Worm (Caenorhabditis elegans) whole organism, late embryonic: Measurements from ENCODE around the gene eif-2Bgamma.

Experiments used
- C08G9.2 ChIP-seq: sonication (generic microtip); optimal IDR thresholded peaks from 2 replicates; lab custom pipeline; 2016; ENCODE audit warnings: mild to moderate bottlenecking, missing genetic modification characterization, moderate library complexity, missing compliant biosample characterization
- C38D4.7 ChIP-seq: fragments of 200-800 bp; sonication (Bioruptor generic); optimal IDR thresholded peaks from 2 replicates; lab custom pipeline; 2018; ENCODE audit warnings: mild to moderate bottlenecking, missing genetic modification characterization, moderate library complexity, missing compliant biosample characterization
- F13H6.1 ChIP-seq: sonication (generic microtip); optimal IDR thresholded peaks from 2 replicates; lab custom pipeline; 2016; ENCODE audit warnings: missing genetic modification characterization, missing compliant biosample characterization
- K02D7.2 ChIP-seq: sonication (generic microtip); optimal IDR thresholded peaks from 2 replicates; lab custom pipeline; 2017; ENCODE audit warnings: mild to moderate bottlenecking, missing genetic modification characterization, missing compliant biosample characterization
- K09A11.1 ChIP-seq: sonication (generic microtip); optimal IDR thresholded peaks from 2 replicates; lab custom pipeline; 2017; ENCODE audit warnings: antibody characterized with exemption, mild to moderate bottlenecking, missing genetic modification characterization, missing compliant biosample characterization; ENCODE audit not compliant: insufficient read depth
- T23F11.4 ChIP-seq: fragments of 200-800 bp; sonication (Bioruptor generic); optimal IDR thresholded peaks from 2 replicates; lab custom pipeline; 2018; ENCODE audit warnings: mild to moderate bottlenecking, missing genetic modification characterization, missing compliant biosample characterization
- Y22D7AL.16 ChIP-seq: sonication (generic microtip); optimal IDR thresholded peaks from 2 replicates; lab custom pipeline; 2016; ENCODE audit warnings: missing genetic modification characterization, missing compliant biosample characterization
- ceh-14 ChIP-seq: sonication (generic microtip); optimal IDR thresholded peaks from 2 replicates; lab custom pipeline; 2016; ENCODE audit warnings: missing genotype, missing genetic modification characterization, missing compliant biosample characterization
- ceh-18 ChIP-seq: sonication (generic microtip); optimal IDR thresholded peaks from 2 replicates; lab custom pipeline; 2016; ENCODE audit warnings: missing genetic modification characterization, missing compliant biosample characterization
- ceh-19 ChIP-seq: fragments of 200-800 bp; sonication (Bioruptor generic); optimal IDR thresholded peaks from 2 replicates; lab custom pipeline; 2018; ENCODE audit warnings: mild to moderate bottlenecking, missing genetic modification characterization, missing compliant biosample characterization
- ceh-22 ChIP-seq: sonication (generic microtip); optimal IDR thresholded peaks from 2 replicates; lab custom pipeline; 2017; ENCODE audit warnings: missing biosample characterization, missing genetic modification characterization
- ceh-24 ChIP-seq: sonication (generic microtip); optimal IDR thresholded peaks from 2 replicates; lab custom pipeline; 2016; ENCODE audit warnings: mild to moderate bottlenecking, missing genetic modification characterization, missing compliant biosample characterization
- ceh-34 ChIP-seq: sonication (generic microtip); optimal IDR thresholded peaks from 2 replicates; lab custom pipeline; 2016; ENCODE audit warnings: mild to moderate bottlenecking, missing genetic modification characterization, missing compliant biosample characterization
- ceh-48 ChIP-seq: sonication (generic microtip); optimal IDR thresholded peaks from 2 replicates; lab custom pipeline; 2016; ENCODE audit warnings: missing genetic modification characterization, inconsistent platforms, missing compliant biosample characterization
- ceh-6 ChIP-seq: fragments of 200-800 bp; sonication (Bioruptor generic); optimal IDR thresholded peaks from 2 replicates; lab custom pipeline; 2018; ENCODE audit warnings: mild to moderate bottlenecking, missing genetic modification characterization, missing compliant biosample characterization
- che-1 ChIP-seq: sonication (generic microtip); optimal IDR thresholded peaks from 2 replicates; lab custom pipeline; 2016; ENCODE audit warnings: mild to moderate bottlenecking, missing genetic modification characterization, missing compliant biosample characterization
- dve-1 ChIP-seq: sonication (generic microtip); optimal IDR thresholded peaks from 2 replicates; lab custom pipeline; 2017; ENCODE audit warnings: antibody characterized with exemption, mild to moderate bottlenecking, missing genetic modification characterization, missing compliant biosample characterization
- elt-2 ChIP-seq: sonication (generic microtip); optimal IDR thresholded peaks from 2 replicates; lab custom pipeline; 2016; ENCODE audit warnings: missing genetic modification reagents, missing genetic modification characterization, missing compliant biosample characterization
- elt-4 ChIP-seq: sonication (generic microtip); optimal IDR thresholded peaks from 2 replicates; lab custom pipeline; 2016; ENCODE audit warnings: missing genetic modification characterization, missing compliant biosample characterization
- ets-4 ChIP-seq: sonication (generic microtip); optimal IDR thresholded peaks from 2 replicates; lab custom pipeline; 2016; ENCODE audit warnings: missing genetic modification characterization, missing compliant biosample characterization
- eyg-1 ChIP-seq: sonication (generic microtip); optimal IDR thresholded peaks from 2 replicates; lab custom pipeline; 2016; ENCODE audit warnings: missing genotype, missing genetic modification characterization, missing compliant biosample characterization
- fax-1 ChIP-seq: sonication (generic microtip); optimal IDR thresholded peaks from 2 replicates; lab custom pipeline; 2016; ENCODE audit warnings: missing genotype, missing genetic modification characterization, missing compliant biosample characterization
- fkh-10 ChIP-seq: fragments of 150-350 bp; optimal IDR thresholded peaks from 2 replicates; lab custom pipeline; 2014; ENCODE audit warnings: missing biosample characterization, missing genetic modification reagents, missing genetic modification characterization
- fkh-6 ChIP-seq: sonication (generic microtip); optimal IDR thresholded peaks from 2 replicates; lab custom pipeline; 2016; ENCODE audit warnings: missing genetic modification characterization, missing compliant biosample characterization
- hlh-13 ChIP-seq: fragments of 200-800 bp; sonication (Bioruptor generic); optimal IDR thresholded peaks from 2 replicates; lab custom pipeline; 2018; ENCODE audit warnings: mild to moderate bottlenecking, missing genetic modification characterization, missing compliant biosample characterization
- hlh-30 ChIP-seq: sonication (generic microtip); optimal IDR thresholded peaks from 2 replicates; lab custom pipeline; 2017; ENCODE audit warnings: antibody characterized with exemption, missing genetic modification characterization, missing compliant biosample characterization; ENCODE audit not compliant: insufficient read depth
- hlh-6 ChIP-seq: sonication (generic microtip); optimal IDR thresholded peaks from 2 replicates; lab custom pipeline; 2016; ENCODE audit warnings: missing genotype, missing genetic modification characterization, missing compliant biosample characterization
- hlh-8 ChIP-seq: sonication (generic microtip); optimal IDR thresholded peaks from 2 replicates; lab custom pipeline; 2016; ENCODE audit warnings: missing genotype, missing genetic modification characterization, missing compliant biosample characterization
- lim-6 ChIP-seq: sonication (generic microtip); optimal IDR thresholded peaks from 2 replicates; lab custom pipeline; 2016; ENCODE audit warnings: missing genetic modification characterization, missing compliant biosample characterization
- madf-2 ChIP-seq: sonication (generic microtip); optimal IDR thresholded peaks from 2 replicates; lab custom pipeline; 2017; ENCODE audit warnings: missing genetic modification characterization, missing compliant biosample characterization
- mec-3 ChIP-seq: sonication (generic microtip); optimal IDR thresholded peaks from 2 replicates; lab custom pipeline; 2016; ENCODE audit warnings: borderline replicate concordance, missing genetic modification characterization, missing compliant biosample characterization
- nfya-1 ChIP-seq: sonication (generic microtip); optimal IDR thresholded peaks from 2 replicates; lab custom pipeline; 2017; ENCODE audit warnings: missing genetic modification characterization, mild to moderate bottlenecking, missing compliant biosample characterization, antibody characterized with exemption, moderate library complexity
- nhr-11 ChIP-seq: fragments of 150-350 bp; optimal IDR thresholded peaks from 2 replicates; lab custom pipeline; 2014; ENCODE audit warnings: missing biosample characterization, missing genetic modification characterization
- nhr-232 ChIP-seq: sonication (generic microtip); optimal IDR thresholded peaks from 2 replicates; lab custom pipeline; 2016; ENCODE audit warnings: missing genetic modification characterization, missing compliant biosample characterization
- npax-4 ChIP-seq: sonication (generic microtip); optimal IDR thresholded peaks from 2 replicates; lab custom pipeline; 2016; ENCODE audit warnings: missing genetic modification characterization, missing compliant biosample characterization
- odd-2 ChIP-seq: sonication (generic microtip); optimal IDR thresholded peaks from 2 replicates; lab custom pipeline; 2017; ENCODE audit warnings: antibody characterized with exemption, mild to moderate bottlenecking, missing genetic modification characterization, missing compliant biosample characterization
- pag-3 ChIP-seq: sonication (generic microtip); optimal IDR thresholded peaks from 2 replicates; lab custom pipeline; 2016; ENCODE audit warnings: missing compliant biosample characterization, missing genetic modification characterization, borderline replicate concordance
- pax-1 ChIP-seq: fragments of 150-350 bp; optimal IDR thresholded peaks from 2 replicates; lab custom pipeline; 2014; ENCODE audit warnings: missing biosample characterization, missing genetic modification characterization
- pha-4 ChIP-seq: fragments of 150-350 bp; optimal IDR thresholded peaks from 2 replicates; lab custom pipeline; 2018; ENCODE audit warnings: missing biosample characterization, missing genetic modification reagents, missing genetic modification characterization
- pqm-1 ChIP-seq: sonication (generic microtip); optimal IDR thresholded peaks from 2 replicates; lab custom pipeline; 2016; ENCODE audit warnings: missing genetic modification characterization, missing compliant biosample characterization
- ref-2 ChIP-seq: sonication (generic microtip); optimal IDR thresholded peaks from 2 replicates; lab custom pipeline; 2016; ENCODE audit warnings: missing genetic modification characterization, missing compliant biosample characterization
- sdc-2 ChIP-seq: sonication (generic microtip); optimal IDR thresholded peaks from 2 replicates; lab custom pipeline; 2016; ENCODE audit warnings: missing genotype, missing genetic modification characterization, missing compliant biosample characterization
- sox-4 ChIP-seq: sonication (generic microtip); optimal IDR thresholded peaks from 2 replicates; lab custom pipeline; 2017; ENCODE audit warnings: mild to moderate bottlenecking, missing genetic modification characterization, inconsistent platforms, missing compliant biosample characterization
- tbx-2 ChIP-seq: sonication (generic microtip); optimal IDR thresholded peaks from 2 replicates; lab custom pipeline; 2016; ENCODE audit warnings: missing genetic modification characterization, missing compliant biosample characterization
- unc-3 ChIP-seq, 2 experiments: fragments of 200-800 bp in 1 of 2; sonication (Bioruptor generic) in 1 of 2; sonication (generic microtip) in 1 of 2; conservative IDR thresholded peaks in 1 of 2; optimal IDR thresholded peaks in 1 of 2; 2 replicates each; pipeline versions ENCODE4 v1.3.6 to Lab custom; 2016 to 2022; ENCODE audit warnings: missing compliant biosample characterization in 2 of 2, missing genetic modification characterization in 2 of 2, missing genetic modification reagents in 1 of 2
- unc-42 ChIP-seq: sonication (generic microtip); optimal IDR thresholded peaks from 2 replicates; lab custom pipeline; 2016; ENCODE audit warnings: missing genotype, missing genetic modification characterization, missing compliant biosample characterization
- unc-55 ChIP-seq: sonication (generic microtip); optimal IDR thresholded peaks from 2 replicates; lab custom pipeline; 2017; ENCODE audit warnings: missing biosample characterization, missing genetic modification reagents, missing genetic modification characterization
- unc-86 ChIP-seq: sonication (generic microtip); optimal IDR thresholded peaks from 2 replicates; lab custom pipeline; 2016; ENCODE audit warnings: missing genetic modification characterization, missing compliant biosample characterization
- zip-5 ChIP-seq: sonication (generic microtip); optimal IDR thresholded peaks from 2 replicates; lab custom pipeline; 2016; ENCODE audit warnings: missing genetic modification characterization, missing compliant biosample characterization

eif-2Bgamma gene

ce11 chrII:6951250-6951806 is 16.1 kb downstream of the eif-2Bgamma start, which contains the start of the genes malt-1 and ceh-38 (continued):
- peak; percentile 3 for TF ChIP-seq fkh-10 (GFP tag; lab: Kevin White, UChicago)
- no peak for TF ChIP-seq ceh-24 (tag; lab: Kevin White, UChicago)
- TF ChIP-seq sdc-2 (tag; lab: Kevin White, UChicago), result no peak
- no peak for TF ChIP-seq nhr-11 (tag; lab: Kevin White, UChicago)
- peak; percentile 86 for TF ChIP-seq unc-42 (tag; lab: Kevin White, UChicago)
- peak; percentile 100 for TF ChIP-seq ceh-48 (tag; lab: Kevin White, UChicago)
- no peak for TF ChIP-seq T23F11.4 (GFP tag; lab: Kevin White, UChicago)
- no peak for TF ChIP-seq K02D7.2
- peak; percentile 36 for TF ChIP-seq ceh-14 (tag; lab: Kevin White, UChicago)
- TF ChIP-seq fkh-6 (tag; lab: Kevin White, UChicago), result no peak
- peak; percentile 77 for TF ChIP-seq ref-2 (tag; lab: Kevin White, UChicago)
- peak; percentile 84 for TF ChIP-seq tbx-2 (tag; lab: Kevin White, UChicago)
- TF ChIP-seq ets-4 (tag; lab: Kevin White, UChicago), result peak; percentile 19
- peak; percentile 47 for TF ChIP-seq ceh-6 (GFP tag; lab: Kevin White, UChicago)
- peak; percentile 57 for TF ChIP-seq ceh-34 (tag; lab: Kevin White, UChicago)
- no peak for TF ChIP-seq lim-6 (tag; lab: Kevin White, UChicago)
- TF ChIP-seq zip-5, result no peak
- TF ChIP-seq npax-4 (tag; lab: Kevin White, UChicago), result no peak
- peak; percentile 92 for TF ChIP-seq hlh-30 (tag; lab: Kevin White, UChicago)
- TF ChIP-seq mec-3 (tag; lab: Kevin White, UChicago), result no peak
- TF ChIP-seq che-1 (tag; lab: Kevin White, UChicago), result no peak
- no peak for TF ChIP-seq elt-4 (tag; lab: Kevin White, UChicago)
- no peak for TF ChIP-seq pqm-1 (tag; lab: Kevin White, UChicago)
- TF ChIP-seq madf-2, result peak; percentile 20
- TF ChIP-seq pag-3 (tag; lab: Kevin White, UChicago), result no peak
- no peak for TF ChIP-seq unc-3 (GFP tag; conservative IDR thresholded peaks at IDR 0.05; lab: Robert Waterston, UW)
- TF ChIP-seq unc-3 (tag; optimal IDR thresholded peaks at IDR 0.05; lab: Kevin White, UChicago), result no peak
- peak; percentile 68 for TF ChIP-seq dve-1
- no peak for TF ChIP-seq pha-4 (tag; lab: Kevin White, UChicago)
- peak; percentile 56 for TF ChIP-seq ceh-19
- no peak for TF ChIP-seq K09A11.1
- TF ChIP-seq odd-2 (tag; lab: Kevin White, UChicago), result no peak
- peak; percentile 80 for TF ChIP-seq ceh-18 (tag; lab: Kevin White, UChicago)
- no peak for TF ChIP-seq fax-1
- peak; percentile 82 for TF ChIP-seq unc-55 (GFP tag; lab: Kevin White, UChicago)
- peak; percentile 69 for TF ChIP-seq pax-1 (tag; lab: Kevin White, UChicago)
- peak; percentile 47 for TF ChIP-seq unc-86
- TF ChIP-seq sox-4, result no peak
- no peak for TF ChIP-seq hlh-6 (tag; lab: Kevin White, UChicago)
- no peak for TF ChIP-seq hlh-13 (GFP tag; lab: Kevin White, UChicago)
- no peak for TF ChIP-seq Y22D7AL.16 (tag; lab: Kevin White, UChicago)

ce11 chrII:6943299-6944051 is 24.0 kb downstream of the eif-2Bgamma start:
- no peak for TF ChIP-seq hlh-8 (tag; lab: Kevin White, UChicago)
- TF ChIP-seq ref-2 (tag; lab: Kevin White, UChicago), result peak; percentile 72
- TF ChIP-seq ceh-22 (tag; lab: Kevin White, UChicago), result no peak
- TF ChIP-seq fkh-10 (GFP tag; lab: Kevin White, UChicago), result no peak
- peak; percentile 59 for TF ChIP-seq ceh-14 (tag; lab: Kevin White, UChicago)
- peak; percentile 48 for TF ChIP-seq sdc-2 (tag; lab: Kevin White, UChicago)
- TF ChIP-seq C08G9.2 (tag; lab: Kevin White, UChicago), result peak; percentile 58
- TF ChIP-seq tbx-2 (tag; lab: Kevin White, UChicago), result peak; percentile 54
- TF ChIP-seq F13H6.1, result peak; percentile 18
- no peak for TF ChIP-seq T23F11.4 (GFP tag; lab: Kevin White, UChicago)
- TF ChIP-seq C38D4.7 (GFP tag; lab: Kevin White, UChicago), result peak; percentile 0
- peak; percentile 56 for TF ChIP-seq ceh-34 (tag; lab: Kevin White, UChicago)
- TF ChIP-seq eyg-1 (tag; lab: Kevin White, UChicago), result peak; percentile 15
- no peak for TF ChIP-seq unc-55 (GFP tag; lab: Kevin White, UChicago)
- peak; percentile 38 for TF ChIP-seq sox-4
- peak; percentile 37 for TF ChIP-seq ceh-19
- peak; percentile 53 for TF ChIP-seq nfya-1 (tag; lab: Kevin White, UChicago)
- TF ChIP-seq elt-2 (tag; lab: Kevin White, UChicago), result peak; percentile 46
- TF ChIP-seq nhr-232 (tag; lab: Kevin White, UChicago), result peak; percentile 20
